Fruit fly (Drosophila melanogaster): ENCODE results near the gene CtIP.
A peak's percentile ranks its signal among the peaks of the same experiment; 100 is the strongest.

The CtIP gene

dm6 chr3L:20471499-20472313, 35.7 kb downstream of the CtIP start (continued):
- no peak for TF ChIP-seq Rx (GFP tag; IDR thresholded peaks at IDR 0.05)
- peak; percentile 32 for TF ChIP-seq CG9817 (tag; optimal IDR thresholded peaks at IDR 0.05)
- TF ChIP-seq knrl (GFP tag; IDR thresholded peaks at IDR 0.05; ENCODE audit: partially characterized antibody), result no peak
- TF ChIP-seq Rfx (GFP tag; IDR thresholded peaks at IDR 0.05), result no peak; the same call in 1 of the 2 replicates
- peak; percentile 47 for TF ChIP-seq psq (GFP tag; optimal IDR thresholded peaks at IDR 0.05)
- TF ChIP-seq kni (GFP tag; optimal IDR thresholded peaks at IDR 0.05), result peak; percentile 64
- TF ChIP-seq Drgx (GFP tag; IDR thresholded peaks at IDR 0.05), result 0 out of 2 replicates have a peak, but pooled peaks have one; percentile 22
- TF ChIP-seq CG16813 (GFP tag; IDR thresholded peaks at IDR 0.05; ENCODE audit: partially characterized antibody), result no peak
- peak; percentile 14 for TF ChIP-seq CG7839 (tag; optimal IDR thresholded peaks at IDR 0.05)
- TF ChIP-seq CG10321 (GFP tag; IDR thresholded peaks at IDR 0.05), result 0 out of 2 replicates have a peak, but pooled peaks have one; percentile 14
- no peak for TF ChIP-seq lov (optimal IDR thresholded peaks at IDR 0.05)
- no peak for TF ChIP-seq lov (GFP tag; IDR thresholded peaks at IDR 0.05)
- no peak for TF ChIP-seq CG12104 (GFP tag; optimal IDR thresholded peaks at IDR 0.05)
- TF ChIP-seq MBD-R2 (GFP tag; IDR thresholded peaks at IDR 0.05), result no peak
- no peak for TF ChIP-seq Hr3 (GFP tag; optimal IDR thresholded peaks at IDR 0.05)
- TF ChIP-seq CG12219 (GFP tag; optimal IDR thresholded peaks at IDR 0.05), result peak; percentile 30
- peak; percentile 23 for TF ChIP-seq NK7.1 (GFP tag; optimal IDR thresholded peaks at IDR 0.05)
- TF ChIP-seq ftz-f1 (GFP tag; optimal IDR thresholded peaks at IDR 0.05), result peak; percentile 64
- peak; percentile 43 for TF ChIP-seq CG17385 (GFP tag; optimal IDR thresholded peaks at IDR 0.05)
- TF ChIP-seq CG3838 (GFP tag; optimal IDR thresholded peaks at IDR 0.05), result peak; percentile 13
- TF ChIP-seq CG17361 (GFP tag; IDR thresholded peaks at IDR 0.05), result peak; percentile 77
- TF ChIP-seq CG13296 (GFP tag; optimal IDR thresholded peaks at IDR 0.05), result peak; percentile 57
- 0 out of 2 replicates have a peak, but pooled peaks have one; percentile 32 for TF ChIP-seq chm (GFP tag; IDR thresholded peaks at IDR 0.05)
- TF ChIP-seq ewg (GFP tag; optimal IDR thresholded peaks at IDR 0.05), result peak; percentile 32
- TF ChIP-seq Mad (GFP tag; optimal IDR thresholded peaks at IDR 0.05), result peak; percentile 50
- no peak for TF ChIP-seq wor (GFP tag; IDR thresholded peaks at IDR 0.05)
- peak; percentile 12 for TF ChIP-seq trh (GFP tag; optimal IDR thresholded peaks at IDR 0.05)
- peak; percentile 29 for TF ChIP-seq CG14965 (GFP tag; optimal IDR thresholded peaks at IDR 0.05; ENCODE audit: borderline replicate concordance)
- TF ChIP-seq scrt (GFP tag; optimal IDR thresholded peaks at IDR 0.05), result peak; percentile 1
- TF ChIP-seq Nf-YB (GFP tag; optimal IDR thresholded peaks at IDR 0.05), result peak; percentile 33
- TF ChIP-seq fd102C (GFP tag; optimal IDR thresholded peaks at IDR 0.05), result peak; percentile 79
- TF ChIP-seq Hey (tag; optimal IDR thresholded peaks at IDR 0.05), result peak; percentile 61
- TF ChIP-seq Camta (GFP tag; optimal IDR thresholded peaks at IDR 0.05), result peak; percentile 51
- TF ChIP-seq sens (GFP tag), result peak; percentile 95
- TF ChIP-seq Sry-δ (GFP tag; optimal IDR thresholded peaks at IDR 0.05), result peak; percentile 1
- no peak for TF ChIP-seq gfzf (GFP tag; optimal IDR thresholded peaks at IDR 0.05)
- TF ChIP-seq ro (GFP tag; IDR thresholded peaks at IDR 0.05), result no peak
- no peak for TF ChIP-seq CG17612 (GFP tag; IDR thresholded peaks at IDR 0.05)
- TF ChIP-seq ranshi (GFP tag; IDR thresholded peaks at IDR 0.05), result no peak
- no peak for TF ChIP-seq gt (GFP tag; IDR thresholded peaks at IDR 0.05)
- TF ChIP-seq exex (tag; optimal IDR thresholded peaks at IDR 0.05), result peak; percentile 51
- no peak for TF ChIP-seq unc-4 (GFP tag; IDR thresholded peaks at IDR 0.05; ENCODE audit: partially characterized antibody)
- TF ChIP-seq stc (GFP tag; IDR thresholded peaks at IDR 0.05), result 0 out of 2 replicates have a peak, but pooled peaks have one; percentile 5
- TF ChIP-seq CG4617 (GFP tag; optimal IDR thresholded peaks at IDR 0.05; ENCODE audit: borderline replicate concordance), result peak; percentile 15
- TF ChIP-seq CG16863 (GFP tag; optimal IDR thresholded peaks at IDR 0.05), result peak; percentile 74
- no peak for TF ChIP-seq Hand (GFP tag; optimal IDR thresholded peaks at IDR 0.05)
- peak; percentile 87 for TF ChIP-seq CG1792 (GFP tag; optimal IDR thresholded peaks at IDR 0.05)
- TF ChIP-seq CG18599 (GFP tag; optimal IDR thresholded peaks at IDR 0.05), result peak; percentile 79
- no peak for TF ChIP-seq cg (GFP tag; optimal IDR thresholded peaks at IDR 0.05)
